Fruit fly (Drosophila melanogaster) whole organism, embryonic: ENCODE measurements around the gene Cog3.
A peak's percentile ranks its signal among the peaks of the same experiment; 100 is the strongest.

Experiments
- Atf6 ChIP-seq: fragments of 200-800 bp; sonication (Bioruptor generic); IDR thresholded peaks from 2 replicates; pipeline ENCODE4 v1.3.6; 2022; ENCODE audit warnings: missing biosample characterization, missing genetic modification characterization
- CG10366 ChIP-seq: fragments of 200-800 bp; sonication (Bioruptor generic); IDR thresholded peaks from 2 replicates; pipeline ENCODE4 v1.3.6; 2022; ENCODE audit warnings: missing biosample characterization, missing genetic modification characterization
- CG12104 ChIP-seq: fragments of 200-800 bp; sonication (Bioruptor generic); optimal IDR thresholded peaks from 3 replicates; lab custom pipeline; 2016; ENCODE audit warnings: missing biosample characterization, missing genetic modification characterization
- CG13296 ChIP-seq: fragments of 200-800 bp; sonication (Bioruptor generic); optimal IDR thresholded peaks from 3 replicates; lab custom pipeline; 2018; ENCODE audit warnings: missing biosample characterization, mild to moderate bottlenecking, missing genetic modification characterization
- CG17328 ChIP-seq: fragments of 200-800 bp; sonication (Bioruptor generic); IDR thresholded peaks from 2 replicates; pipeline ENCODE4 v1.3.6; 2022; ENCODE audit warnings: missing biosample characterization, missing genetic modification characterization
- CG18476 ChIP-seq: fragments of 200-800 bp; sonication (Bioruptor generic); optimal IDR thresholded peaks from 2 replicates; lab custom pipeline; 2016; ENCODE audit warnings: missing biosample characterization, mild to moderate bottlenecking, missing genetic modification characterization
- CG2889 ChIP-seq: fragments of 200-800 bp; sonication (Bioruptor generic); IDR thresholded peaks from 3 replicates; pipeline ENCODE4 v1.3.6; 2022; ENCODE audit warnings: missing biosample characterization, missing genetic modification characterization
- CG3407 ChIP-seq: fragments of 200-800 bp; sonication (Bioruptor generic); optimal IDR thresholded peaks from 2 replicates; lab custom pipeline; 2018; ENCODE audit warnings: missing biosample characterization, mild to moderate bottlenecking, missing genetic modification characterization
- CG34422 ChIP-seq: fragments of 200-800 bp; sonication (Bioruptor generic); IDR thresholded peaks from 3 replicates; pipeline ENCODE4 v1.3.6; 2022; ENCODE audit warnings: missing biosample characterization, missing genetic modification characterization
- CG4424 ChIP-seq: fragments of 200-800 bp; sonication (Bioruptor generic); optimal IDR thresholded peaks from 3 replicates; lab custom pipeline; 2016; ENCODE audit warnings: missing biosample characterization, missing genetic modification characterization
- CG6175 ChIP-seq: fragments of 200-800 bp; sonication (Bioruptor generic); IDR thresholded peaks from 3 replicates; pipeline ENCODE4 v1.3.6; 2022; ENCODE audit warnings: missing biosample characterization, missing genetic modification characterization
- CG7372 ChIP-seq: fragments of 200-800 bp; sonication (Bioruptor generic); IDR thresholded peaks from 2 replicates; pipeline ENCODE4 v1.3.6; 2022; ENCODE audit warnings: missing biosample characterization, missing genetic modification characterization
- CG8281 ChIP-seq: fragments of 200-800 bp; sonication (Bioruptor generic); optimal IDR thresholded peaks from 2 replicates; lab custom pipeline; 2018; ENCODE audit warnings: missing biosample characterization, mild to moderate bottlenecking, missing genetic modification characterization, moderate library complexity
- CG8290 ChIP-seq, 3 experiments: fragments of 200-800 bp; sonication (Bioruptor generic); optimal IDR thresholded peaks; 2 replicates each; lab custom pipeline; 2016 to 2019; ENCODE audit warnings: missing biosample characterization in 3 of 3, missing genetic modification characterization in 3 of 3, mild to moderate bottlenecking in 2 of 3, moderate library complexity in 1 of 3
- Chrac-16 ChIP-seq: fragments of 200-800 bp; sonication (Bioruptor generic); optimal IDR thresholded peaks from 3 replicates; lab custom pipeline; 2016; ENCODE audit warnings: missing biosample characterization, missing genetic modification characterization
- D ChIP-seq, 2 experiments: fragments of 200-800 bp in 1 of 2; fragments of >200 bp in 1 of 2; sonication (Bioruptor generic) in 1 of 2; optimal IDR thresholded peaks; 2 replicates in 1 of 2; 3 replicates in 1 of 2; lab custom pipeline; 2017; ENCODE audit warnings: mild to moderate bottlenecking in 1 of 2, missing biosample characterization in 1 of 2, missing genetic modification characterization in 1 of 2, missing genetic modification reagents in 1 of 2
- Dp ChIP-seq: fragments of 200-800 bp; sonication (Bioruptor generic); optimal IDR thresholded peaks from 2 replicates; lab custom pipeline; 2018; ENCODE audit warnings: missing biosample characterization, mild to moderate bottlenecking, missing genetic modification characterization, moderate library complexity
- Ets97D ChIP-seq: fragments of 200-800 bp; sonication (Bioruptor generic); optimal IDR thresholded peaks from 3 replicates; lab custom pipeline; 2016; ENCODE audit warnings: missing biosample characterization, missing genetic modification characterization
- Jarid2 ChIP-seq: fragments of 200-800 bp; sonication (Bioruptor generic); optimal IDR thresholded peaks from 3 replicates; lab custom pipeline; 2017; ENCODE audit warnings: mild to moderate bottlenecking, missing biosample characterization, missing genetic modification reagents, missing genetic modification characterization
- Myb ChIP-seq: fragments of 200-800 bp; sonication (Bioruptor generic); optimal IDR thresholded peaks from 2 replicates; lab custom pipeline; 2016; ENCODE audit warnings: missing biosample characterization, missing genetic modification characterization
- NK7.1 ChIP-seq: fragments of 200-800 bp; sonication (Bioruptor generic); optimal IDR thresholded peaks from 3 replicates; lab custom pipeline; 2016; ENCODE audit warnings: missing biosample characterization, missing genetic modification characterization
- Nf-YA ChIP-seq: fragments of 200-800 bp; sonication (Bioruptor generic); IDR thresholded peaks from 2 replicates; pipeline ENCODE4 v1.3.6; 2022; ENCODE audit warnings: missing biosample characterization, missing genetic modification characterization
- Scr ChIP-seq: fragments of 200-800 bp; sonication (Bioruptor generic); IDR thresholded peaks from 2 replicates; pipeline ENCODE4 v1.3.6; 2022; ENCODE audit warnings: missing biosample characterization, missing genetic modification characterization; ENCODE audit not compliant: partially characterized antibody
- Spps ChIP-seq: fragments of 200-800 bp; sonication (Bioruptor generic); optimal IDR thresholded peaks from 2 replicates; lab custom pipeline; 2018; ENCODE audit warnings: missing biosample characterization, mild to moderate bottlenecking, missing genetic modification characterization
- Stat92E ChIP-seq, 3 experiments: fragments of >200 bp in 2 of 3; fragments of 200-800 bp in 1 of 3; sonication (Bioruptor generic) in 1 of 3; optimal IDR thresholded peaks; 2 replicates each; lab custom pipeline; 2017 to 2019; ENCODE audit warnings: missing biosample characterization in 3 of 3, missing genetic modification characterization in 3 of 3, mild to moderate bottlenecking in 1 of 3, moderate library complexity in 1 of 3
- Vsx1 ChIP-seq: fragments of 200-800 bp; sonication (Bioruptor generic); optimal IDR thresholded peaks from 2 replicates; lab custom pipeline; 2017; ENCODE audit warnings: missing biosample characterization, mild to moderate bottlenecking, missing genetic modification characterization, missing genetic modification reagents
- YL-1 ChIP-seq: fragments of 200-800 bp; sonication (Bioruptor generic); optimal IDR thresholded peaks from 3 replicates; lab custom pipeline; 2017; ENCODE audit warnings: missing biosample characterization, mild to moderate bottlenecking, missing genetic modification characterization
- bab2 ChIP-seq: fragments of 200-800 bp; sonication (Bioruptor generic); optimal IDR thresholded peaks from 2 replicates; lab custom pipeline; 2016; ENCODE audit warnings: missing biosample characterization, missing genetic modification characterization
- bcd ChIP-seq: fragments of 200-800 bp; sonication (Bioruptor generic); optimal IDR thresholded peaks from 2 replicates; lab custom pipeline; 2017; ENCODE audit warnings: missing biosample characterization, mild to moderate bottlenecking, missing genetic modification characterization
- cas ChIP-seq: fragments of 200-800 bp; sonication (Bioruptor generic); IDR thresholded peaks from 2 replicates; pipeline ENCODE4 v1.3.6; 2022; ENCODE audit warnings: missing biosample characterization, missing genetic modification characterization
- croc ChIP-seq: fragments of 200-800 bp; sonication (Bioruptor generic); conservative IDR thresholded peaks from 3 replicates; pipeline ENCODE4 v1.3.6; 2022; ENCODE audit warnings: missing biosample characterization, missing genetic modification characterization
- danr ChIP-seq: fragments of 200-800 bp; sonication (Bioruptor generic); IDR thresholded peaks from 2 replicates; pipeline ENCODE4 v1.3.6; 2022; ENCODE audit warnings: missing biosample characterization, missing genetic modification characterization
- dimm ChIP-seq: fragments of 200-800 bp; sonication (Bioruptor generic); IDR thresholded peaks from 2 replicates; pipeline ENCODE4 v1.3.6; 2022; ENCODE audit warnings: missing biosample characterization, missing genetic modification characterization
- dpn ChIP-seq, 2 experiments: fragments of 200-800 bp; sonication (Bioruptor generic); optimal IDR thresholded peaks; 3 replicates each; lab custom pipeline; 2016; ENCODE audit warnings: missing biosample characterization in 2 of 2, missing genetic modification characterization in 2 of 2
- emc ChIP-seq: fragments of 200-800 bp; sonication (Bioruptor generic); optimal IDR thresholded peaks from 2 replicates; lab custom pipeline; 2016; ENCODE audit warnings: missing biosample characterization, missing genetic modification characterization
- en ChIP-seq: fragments of 200-800 bp; sonication (Bioruptor generic); optimal IDR thresholded peaks from 2 replicates; lab custom pipeline; 2016; ENCODE audit warnings: missing biosample characterization, missing genetic modification characterization
- fd102C ChIP-seq: fragments of 200-800 bp; sonication (Bioruptor generic); optimal IDR thresholded peaks from 2 replicates; lab custom pipeline; 2018; ENCODE audit warnings: missing biosample characterization, mild to moderate bottlenecking, missing genetic modification characterization, moderate library complexity
- fd96Cb ChIP-seq: fragments of 200-800 bp; sonication (Bioruptor generic); optimal IDR thresholded peaks from 2 replicates; lab custom pipeline; 2018; ENCODE audit warnings: missing biosample characterization, mild to moderate bottlenecking, missing genetic modification characterization, moderate library complexity
- fu2 ChIP-seq: fragments of 200-800 bp; sonication (Bioruptor generic); optimal IDR thresholded peaks from 2 replicates; lab custom pipeline; 2016; ENCODE audit warnings: missing biosample characterization, missing genetic modification characterization
- gem ChIP-seq: fragments of 200-800 bp; sonication (Bioruptor generic); optimal IDR thresholded peaks from 2 replicates; lab custom pipeline; 2019; ENCODE audit warnings: missing biosample characterization, mild to moderate bottlenecking, missing genetic modification characterization, moderate library complexity
- insv ChIP-seq, 2 experiments: fragments of 200-800 bp; sonication (Bioruptor generic); optimal IDR thresholded peaks; 3 replicates each; lab custom pipeline; 2016 to 2018; ENCODE audit warnings: missing biosample characterization in 2 of 2, missing genetic modification characterization in 2 of 2
- knrl ChIP-seq: fragments of 200-800 bp; sonication (Bioruptor generic); IDR thresholded peaks from 3 replicates; pipeline ENCODE4 v1.3.6; 2022; ENCODE audit warnings: missing biosample characterization, missing genetic modification characterization; ENCODE audit not compliant: partially characterized antibody
- lbe ChIP-seq: fragments of 200-800 bp; sonication (Bioruptor generic); optimal IDR thresholded peaks from 2 replicates; lab custom pipeline; 2016; ENCODE audit warnings: missing biosample characterization, mild to moderate bottlenecking, missing genetic modification characterization
- nmo ChIP-seq: fragments of 200-800 bp; sonication (Bioruptor generic); optimal IDR thresholded peaks from 2 replicates; lab custom pipeline; 2018; ENCODE audit warnings: missing biosample characterization, mild to moderate bottlenecking, missing genetic modification characterization, moderate library complexity
- pho ChIP-seq: fragments of 200-800 bp; sonication (Bioruptor generic); optimal IDR thresholded peaks from 2 replicates; lab custom pipeline; 2016; ENCODE audit warnings: missing biosample characterization, missing genetic modification characterization
- ro ChIP-seq: fragments of 200-800 bp; sonication (Bioruptor generic); IDR thresholded peaks from 2 replicates; pipeline ENCODE4 v1.3.6; 2022; ENCODE audit warnings: missing biosample characterization, missing genetic modification characterization
- row ChIP-seq: fragments of 200-800 bp; sonication (Bioruptor generic); IDR thresholded peaks from 3 replicates; pipeline ENCODE4 v1.3.6; 2022; ENCODE audit warnings: missing biosample characterization, missing genetic modification characterization
- seq ChIP-seq: fragments of 200-800 bp; sonication (Bioruptor generic); IDR thresholded peaks from 2 replicates; pipeline ENCODE4 v1.3.6; 2022; ENCODE audit warnings: missing biosample characterization, missing genetic modification characterization
- tio ChIP-seq: fragments of 200-800 bp; sonication (Bioruptor generic); optimal IDR thresholded peaks from 2 replicates; lab custom pipeline; 2017; ENCODE audit warnings: missing biosample characterization, missing genetic modification characterization, inconsistent platforms
- toy ChIP-seq: fragments of 200-800 bp; sonication (Bioruptor generic); IDR thresholded peaks from 2 replicates; pipeline ENCODE4 v1.3.6; 2022; ENCODE audit warnings: missing biosample characterization, missing genetic modification characterization
- z ChIP-seq: fragments of 200-800 bp; sonication (Bioruptor generic); IDR thresholded peaks from 3 replicates; pipeline ENCODE4 v1.3.6; 2022; ENCODE audit warnings: missing biosample characterization, missing genetic modification characterization

The Cog3 gene

dm6 chr2L:3435086-3435485 is 21.8 kb downstream of the Cog3 start (continued):
- TF ChIP-seq gem, result peak; percentile 64
- no peak for TF ChIP-seq Myb (GFP tag; lab: Kevin White, UChicago)
- peak; percentile 58 for TF ChIP-seq CG4424 (GFP tag; lab: Kevin White, UChicago)
- no peak for TF ChIP-seq CG6175 (GFP tag; lab: Robert Waterston, UW)
- no peak for TF ChIP-seq toy (GFP tag; lab: Robert Waterston, UW)
- TF ChIP-seq bab2 (GFP tag; lab: Kevin White, UChicago), result no peak
- no peak for TF ChIP-seq en (GFP tag; lab: Kevin White, UChicago)
- peak; percentile 33; the same call in 2 of the 3 replicates for TF ChIP-seq CG34422 (GFP tag; lab: Robert Waterston, UW)
- no peak for TF ChIP-seq pho (GFP tag; lab: Kevin White, UChicago)
- no peak for TF ChIP-seq Atf6 (GFP tag; lab: Robert Waterston, UW)
- TF ChIP-seq seq (GFP tag; lab: Robert Waterston, UW), result no peak
- peak; percentile 72 for TF ChIP-seq CG17328 (GFP tag; lab: Robert Waterston, UW)
- TF ChIP-seq CG8281 (tag; lab: Kevin White, UChicago), result no peak
- TF ChIP-seq fd96Cb (tag; lab: Kevin White, UChicago), result peak; percentile 53
- TF ChIP-seq CG8290 (GFP tag; optimal IDR thresholded peaks at IDR 0.05; lab: Kevin White, UChicago), result no peak
- TF ChIP-seq CG8290 (tag; optimal IDR thresholded peaks at IDR 0.05; lab: Kevin White, UChicago), result no peak
- TF ChIP-seq CG2889, result no peak
- TF ChIP-seq nmo (GFP tag; lab: Kevin White, UChicago), result peak; percentile 48
- 0 out of 2 replicates have a peak, but pooled peaks have one; percentile 24 for TF ChIP-seq danr (GFP tag; lab: Robert Waterston, UW)
- TF ChIP-seq Stat92E (GFP tag; optimal IDR thresholded peaks at IDR 0.05; lab: Kevin White, UChicago), result no peak
- TF ChIP-seq croc (GFP tag; lab: Robert Waterston, UW), result peak; percentile 57
- peak; percentile 6 to 18 for TF ChIP-seq dpn (GFP tag; optimal IDR thresholded peaks at IDR 0.05; lab: Kevin White, UChicago)
- peak; percentile 34; the same call in 1 of the 2 replicates for TF ChIP-seq CG7372
- peak; percentile 47 for TF ChIP-seq CG10366 (GFP tag; lab: Robert Waterston, UW)
- TF ChIP-seq Nf-YA, result peak; percentile 54
- TF ChIP-seq bcd (GFP tag; lab: Kevin White, UChicago), result peak; percentile 25
- no peak for TF ChIP-seq dimm (GFP tag; lab: Robert Waterston, UW)
- no peak for TF ChIP-seq ro (GFP tag; lab: Robert Waterston, UW)
- no peak for TF ChIP-seq fu2 (GFP tag; lab: Kevin White, UChicago)
- no peak for TF ChIP-seq tio
- no peak for TF ChIP-seq Spps (tag; lab: Kevin White, UChicago)
- no peak for TF ChIP-seq Dp (GFP tag; lab: Kevin White, UChicago)
- TF ChIP-seq lbe, result no peak
- TF ChIP-seq Ets97D (GFP tag; lab: Kevin White, UChicago), result no peak
- TF ChIP-seq fd102C (GFP tag; lab: Kevin White, UChicago), result no peak
- TF ChIP-seq NK7.1 (GFP tag; lab: Kevin White, UChicago), result no peak
- TF ChIP-seq Vsx1 (GFP tag; lab: Kevin White, UChicago), result no peak
- TF ChIP-seq CG18476 (GFP tag; lab: Kevin White, UChicago), result no peak
- TF ChIP-seq D (optimal IDR thresholded peaks at IDR 0.05; lab: Kevin White, UChicago), result no peak
- peak; percentile 45 for TF ChIP-seq D (GFP tag; optimal IDR thresholded peaks at IDR 0.05; lab: Kevin White, UChicago)
- peak; percentile 3 for TF ChIP-seq Jarid2 (GFP tag; lab: Kevin White, UChicago)
- TF ChIP-seq Chrac-16 (GFP tag; lab: Kevin White, UChicago), result peak; percentile 26
- TF ChIP-seq z (GFP tag; lab: Robert Waterston, UW), result no peak
- no peak for TF ChIP-seq cas (GFP tag; lab: Robert Waterston, UW)
- peak; percentile 64 for TF ChIP-seq row (GFP tag; lab: Robert Waterston, UW)
- no peak for TF ChIP-seq YL-1
- TF ChIP-seq insv (GFP tag; optimal IDR thresholded peaks at IDR 0.05; lab: Kevin White, UChicago), result no peak
- peak; percentile 22 for TF ChIP-seq CG3407 (GFP tag; lab: Kevin White, UChicago)
- no peak for TF ChIP-seq emc (GFP tag; lab: Kevin White, UChicago)
- TF ChIP-seq Scr (GFP tag; lab: Robert Waterston, UW), result no peak
- no peak for TF ChIP-seq knrl (GFP tag; lab: Robert Waterston, UW)
- no peak for TF ChIP-seq CG12104
- TF ChIP-seq CG13296 (GFP tag; lab: Kevin White, UChicago), result no peak
